Worm (Caenorhabditis elegans) whole organism, young adult: ENCODE measurements around the gene npp-5.
"Not testable (repeated sequence)": the region's sequence is repeated elsewhere in the genome, so short reads cannot be mapped to it uniquely, and the experiment has no call there.

ENCODE experiments used
- lin-35 ChIP-seq, 3 experiments: fragments of 150-350 bp in 2 of 3; sonication (generic microtip) in 1 of 3; optimal IDR thresholded peaks; 2 replicates each; lab custom pipeline; 2014 to 2018; ENCODE audit warnings: missing biosample characterization in 3 of 3, missing genetic modification characterization in 3 of 3, missing genetic modification reagents in 3 of 3
- pbrm-1 ChIP-seq: fragments of 200-800 bp; sonication (Bioruptor generic); IDR thresholded peaks from 2 replicates; pipeline ENCODE4 v1.3.6; 2022; ENCODE audit warnings: missing genetic modification reagents, missing genetic modification characterization, missing compliant biosample characterization

- TF ChIP-seq pbrm-1 (GFP tag; lab: Robert Waterston, UW); lin-35 (GFP tag; optimal IDR thresholded peaks at IDR 0.05; lab: Kevin White, UChicago): not testable (repeated sequence)
Measured at ce11 chrII:11551981-11552380, 47.6 kb downstream of the npp-5 start, which contains the start of gene dhgd-1.
